Fruit fly (Drosophila melanogaster): ENCODE measurements around the gene ush.

Gene ush

dm6 chr2L:521940-522632, 46.1 kb downstream of the ush start (continued):
- TF ChIP-seq Hr78 (GFP tag; optimal IDR thresholded peaks at IDR 0.05) (peak in 1 of 2 experiments; percentile 33), CG8290 (GFP tag; optimal IDR thresholded peaks at IDR 0.05) (peak; percentile 11), CG8290 (tag; optimal IDR thresholded peaks at IDR 0.05) (peak in 1 of 2 experiments; percentile 62), CG13123 (GFP tag; optimal IDR thresholded peaks at IDR 0.05) (peak; percentile 66), lola (GFP tag; optimal IDR thresholded peaks at IDR 0.05) (peak in 1 of 3 experiments; percentile 70), B-H1 (GFP tag; IDR thresholded peaks at IDR 0.05) (peak; percentile 81), CG15514 (GFP tag; optimal IDR thresholded peaks at IDR 0.05) (peak; percentile 35), salm (tag; optimal IDR thresholded peaks at IDR 0.05) (peak; percentile 59), CG4854 (GFP tag; optimal IDR thresholded peaks at IDR 0.05) (no peak), Sox100B (GFP tag; optimal IDR thresholded peaks at IDR 0.05) (peak; percentile 56), nerfin-2 (GFP tag; IDR thresholded peaks at IDR 0.05; ENCODE audit: partially characterized antibody) (no peak), prd (optimal IDR thresholded peaks at IDR 0.05) (no peak), prd (GFP tag; IDR thresholded peaks at IDR 0.05) (peak; percentile 95), tio (GFP tag; optimal IDR thresholded peaks at IDR 0.05) (peak; percentile 62), Meics (GFP tag; optimal IDR thresholded peaks at IDR 0.05) (peak; percentile 70), sob (GFP tag; IDR thresholded peaks at IDR 0.05) (peak; percentile 68), CG6689 (GFP tag; IDR thresholded peaks at IDR 0.05) (peak; percentile 89), Ssrp (tag; optimal IDR thresholded peaks at IDR 0.05) (peak; percentile 69), gsb-n (tag; optimal IDR thresholded peaks at IDR 0.05) (peak; percentile 82), HLH4C (GFP tag; IDR thresholded peaks at IDR 0.05; ENCODE audit: partially characterized antibody) (no peak), CG11093 (GFP tag; IDR thresholded peaks at IDR 0.05) (peak; percentile 75; the same call in 2 of the 3 replicates), NFAT (GFP tag; IDR thresholded peaks at IDR 0.05) (peak; percentile 34; the same call in 1 of the 2 replicates), NfI (GFP tag; optimal IDR thresholded peaks at IDR 0.05) (peak; percentile 19), aop (GFP tag; IDR thresholded peaks at IDR 0.05) (no peak), cas (GFP tag; IDR thresholded peaks at IDR 0.05) (no peak), bowl (GFP tag; IDR thresholded peaks at IDR 0.05) (0 out of 2 replicates have a peak, but pooled peaks have one; percentile 32), bbx (GFP tag; IDR thresholded peaks at IDR 0.05; ENCODE audit: partially characterized antibody) (no peak), ken (GFP tag; IDR thresholded peaks at IDR 0.05) (peak; percentile 85; the same call in 2 of the 3 replicates), Rfx (GFP tag; IDR thresholded peaks at IDR 0.05) (peak; percentile 47), CG4730 (GFP tag; IDR thresholded peaks at IDR 0.05) (peak; percentile 80), ro (GFP tag; IDR thresholded peaks at IDR 0.05) (peak; percentile 27; the same call in 1 of the 2 replicates), jumu (GFP tag; optimal IDR thresholded peaks at IDR 0.05) (peak; percentile 48), HLHmδ (GFP tag; optimal IDR thresholded peaks at IDR 0.05) (no peak), pho (GFP tag; optimal IDR thresholded peaks at IDR 0.05) (no peak), Myb (GFP tag; optimal IDR thresholded peaks at IDR 0.05) (no peak), br (optimal IDR thresholded peaks at IDR 0.05) (no peak), Fer3 (tag; optimal IDR thresholded peaks at IDR 0.05) (peak; percentile 75), CG17328 (GFP tag; IDR thresholded peaks at IDR 0.05) (peak; percentile 84), CG10321 (GFP tag; IDR thresholded peaks at IDR 0.05) (peak; percentile 21; the same call in 1 of the 2 replicates), Aef1 (GFP tag; IDR thresholded peaks at IDR 0.05) (peak; percentile 76), CG8089 (GFP tag; optimal IDR thresholded peaks at IDR 0.05) (peak; percentile 34), CG9437 (GFP tag; optimal IDR thresholded peaks at IDR 0.05) (peak; percentile 48), Six4 (GFP tag; optimal IDR thresholded peaks at IDR 0.05) (peak; percentile 79), CG34224 (GFP tag; IDR thresholded peaks at IDR 0.05; ENCODE audit: partially characterized antibody) (no peak), CG12942 (GFP tag; optimal IDR thresholded peaks at IDR 0.05) (peak; percentile 60), klu (GFP tag; IDR thresholded peaks at IDR 0.05) (no peak; the same call in 1 of the 2 replicates), CG3407 (GFP tag; optimal IDR thresholded peaks at IDR 0.05) (peak; percentile 66), Ets97D (GFP tag; optimal IDR thresholded peaks at IDR 0.05) (peak; percentile 18), ftz-f1 (GFP tag; optimal IDR thresholded peaks at IDR 0.05) (no peak), Sin3A (optimal IDR thresholded peaks at IDR 0.05) (no peak)

Data from whole organism, embryonic.